Worm (Caenorhabditis elegans): ENCODE results near the gene C07G1.15.

DNA sequence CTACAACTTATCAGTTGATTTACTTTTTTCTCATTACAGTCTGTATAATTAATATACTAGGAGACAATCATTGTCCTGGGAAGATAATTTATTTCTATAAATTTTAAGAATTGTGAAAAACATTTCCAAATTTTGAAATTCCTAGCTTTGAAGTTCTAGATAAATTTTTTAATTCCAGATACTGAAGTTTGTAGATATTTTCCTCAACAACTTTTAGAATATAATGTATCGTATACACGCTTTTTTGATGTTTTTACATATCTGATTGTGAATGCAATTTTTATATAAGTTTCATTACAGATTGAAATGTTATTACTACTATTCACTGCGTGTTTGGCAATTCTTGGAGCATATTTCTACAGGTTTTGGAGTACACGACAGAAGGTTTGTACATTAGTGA is 17.6 kb upstream of the C07G1.15 start, which contains the start of gene faah-2:
- TF ChIP-seq nhr-102 (tag; optimal IDR thresholded peaks at IDR 0.05) (no peak), F44E2.7 (GFP tag; IDR thresholded peaks at IDR 0.05) (no peak), zag-1 (tag; optimal IDR thresholded peaks at IDR 0.05) (no peak), lsy-2 (tag; optimal IDR thresholded peaks at IDR 0.05) (no peak), lir-3 (tag; optimal IDR thresholded peaks at IDR 0.05) (no peak), daf-19 (GFP tag; conservative IDR thresholded peaks at IDR 0.05) (no peak), nhr-237 (tag; optimal IDR thresholded peaks at IDR 0.05) (no peak), nhr-42 (GFP tag; IDR thresholded peaks at IDR 0.05) (no peak), nhr-6 (tag; optimal IDR thresholded peaks at IDR 0.05) (no peak), zip-11 (GFP tag; IDR thresholded peaks at IDR 0.05) (no peak), nhr-10 (tag; optimal IDR thresholded peaks at IDR 0.05) (no peak), lin-15B (tag; optimal IDR thresholded peaks at IDR 0.05) (no peak)

All from whole organism, L4 larva.